Worm (Caenorhabditis elegans) whole organism, early embryonic: ENCODE results near the gene srh-68.

Experiments
- B0310.2 ChIP-seq: sonication (generic microtip); optimal IDR thresholded peaks from 2 replicates; lab custom pipeline; 2016; ENCODE audit warnings: mild to moderate bottlenecking, missing genetic modification characterization, missing compliant biosample characterization
- F13C5.2 ChIP-seq: sonication (generic microtip); optimal IDR thresholded peaks from 2 replicates; lab custom pipeline; 2017; ENCODE audit warnings: mild to moderate bottlenecking, missing genetic modification characterization, inconsistent platforms, missing compliant biosample characterization
- aly-1 ChIP-seq: sonication (generic microtip); optimal IDR thresholded peaks from 2 replicates; lab custom pipeline; 2016; ENCODE audit warnings: missing genetic modification characterization, missing compliant biosample characterization
- ama-1 ChIP-seq: fragments of 150-350 bp; optimal IDR thresholded peaks from 2 replicates; lab custom pipeline; 2014
- ceh-13 ChIP-seq: fragments of 200-800 bp; sonication (Bioruptor generic); optimal IDR thresholded peaks from 2 replicates; lab custom pipeline; 2018; ENCODE audit warnings: mild to moderate bottlenecking, missing genetic modification characterization, missing compliant biosample characterization
- ceh-36 ChIP-seq: sonication (generic microtip); optimal IDR thresholded peaks from 2 replicates; lab custom pipeline; 2016; ENCODE audit warnings: missing genetic modification characterization, inconsistent platforms, missing compliant biosample characterization
- ets-7 ChIP-seq: sonication (generic microtip); optimal IDR thresholded peaks from 2 replicates; lab custom pipeline; 2016; ENCODE audit warnings: missing genotype, missing genetic modification characterization, missing compliant biosample characterization
- flt-1 ChIP-seq: fragments of 200-800 bp; sonication (Bioruptor generic); IDR thresholded peaks from 2 replicates; pipeline ENCODE4 v1.3.6; 2022; ENCODE audit warnings: missing genetic modification characterization, missing compliant biosample characterization
- hmbx-1 ChIP-seq: sonication (generic microtip); optimal IDR thresholded peaks from 2 replicates; lab custom pipeline; 2016; ENCODE audit warnings: mild to moderate bottlenecking, missing genetic modification characterization, missing compliant biosample characterization
- hmg-4 ChIP-seq: fragments of 200-800 bp; sonication (Bioruptor generic); optimal IDR thresholded peaks from 2 replicates; lab custom pipeline; 2018; ENCODE audit warnings: mild to moderate bottlenecking, missing genetic modification characterization, missing compliant biosample characterization
- hnd-1 ChIP-seq: sonication (generic microtip); optimal IDR thresholded peaks from 2 replicates; lab custom pipeline; 2016; ENCODE audit warnings: missing genetic modification characterization, missing compliant biosample characterization
- pes-1 ChIP-seq: fragments of 200-800 bp; sonication (Bioruptor generic); IDR thresholded peaks from 2 replicates; pipeline ENCODE4 v1.3.6; 2022; ENCODE audit warnings: missing genetic modification reagents, missing genetic modification characterization, missing compliant biosample characterization
- scrt-1 ChIP-seq: fragments of 200-800 bp; sonication (Bioruptor generic); IDR thresholded peaks from 2 replicates; pipeline ENCODE4 v1.3.6; 2022; ENCODE audit warnings: missing genetic modification characterization, missing compliant biosample characterization
- sea-1 ChIP-seq: fragments of 200-800 bp; sonication (Bioruptor generic); conservative IDR thresholded peaks from 2 replicates; pipeline ENCODE4 v1.3.6; 2022; ENCODE audit warnings: missing genetic modification characterization, missing compliant biosample characterization
- tbx-11 ChIP-seq: fragments of 200-800 bp; sonication (Bioruptor generic); IDR thresholded peaks from 2 replicates; pipeline ENCODE4 v1.3.6; 2022; ENCODE audit warnings: missing genetic modification characterization, missing compliant biosample characterization
- tbx-37 ChIP-seq: fragments of 200-800 bp; sonication (Bioruptor generic); conservative IDR thresholded peaks from 2 replicates; pipeline ENCODE4 v1.3.6; 2022; ENCODE audit warnings: missing genetic modification reagents, missing genetic modification characterization, missing compliant biosample characterization
- tra-4 ChIP-seq: sonication (generic microtip); optimal IDR thresholded peaks from 2 replicates; lab custom pipeline; 2017; ENCODE audit warnings: missing genetic modification characterization, missing compliant biosample characterization

Gene srh-68

DNA sequence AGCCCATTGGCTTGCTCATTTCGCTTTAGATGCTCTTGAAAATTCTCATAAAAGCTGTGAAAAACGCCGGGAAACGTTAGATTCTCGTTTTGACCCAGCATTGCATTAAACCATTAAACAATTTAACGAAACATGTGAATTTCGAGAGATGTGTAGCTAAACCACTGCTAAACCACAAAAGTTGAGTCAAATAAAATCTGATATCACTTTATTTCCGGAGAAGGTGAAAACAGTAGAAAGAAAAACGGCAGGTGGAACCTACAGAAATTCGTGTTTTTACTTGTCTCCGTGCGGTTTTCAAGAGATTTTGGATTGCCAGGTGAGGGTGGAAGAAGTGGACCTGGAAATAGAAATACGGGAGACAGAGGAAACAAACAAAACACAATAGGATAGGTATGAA is 37.4 kb downstream of the srh-68 start, which contains the start of gene F49C5.9:
TSS of gene F49C5.9 (minus strand) at position 101 of the 400 bp plus-strand sequence.
- TF ChIP-seq ceh-13 (GFP tag; lab: Kevin White, UChicago) (no peak), flt-1 (GFP tag; lab: Robert Waterston, UW) (no peak), ets-7 (tag; lab: Kevin White, UChicago) (no peak), B0310.2 (tag; lab: Kevin White, UChicago) (no peak), sea-1 (GFP tag; lab: Robert Waterston, UW) (no peak), F13C5.2 (no peak), aly-1 (tag; lab: Kevin White, UChicago) (no peak), ama-1 (no peak)

DNA sequence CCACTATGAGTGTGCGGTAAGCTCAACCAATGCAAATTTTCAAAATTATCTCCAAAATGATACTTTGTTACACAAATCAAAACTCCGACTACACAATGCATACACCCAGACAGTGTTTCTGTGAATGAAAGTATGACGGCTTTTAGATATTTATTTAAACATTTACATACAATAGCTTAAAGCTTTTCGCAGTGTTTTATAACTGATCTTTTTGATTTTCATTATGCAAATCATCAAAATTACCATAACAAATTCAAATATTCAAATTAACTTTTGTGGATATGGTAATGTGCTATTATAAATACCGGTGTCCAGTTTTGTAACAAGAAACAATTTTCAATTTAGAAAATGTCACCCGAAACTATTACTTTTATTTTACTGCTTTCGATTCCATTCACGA is 39.3 kb downstream of the srh-68 start, which contains the start of the genes F49C5.5 and F49C5.10:
TSS of gene F49C5.5 (minus strand) at position 101 of the 400 bp plus-strand sequence.
TSS of gene F49C5.10 (plus strand) at position 344 of the 400 bp plus-strand sequence.
- no peak for TF ChIP-seq tbx-11 (GFP tag; lab: Robert Waterston, UW)
- no peak for TF ChIP-seq aly-1 (tag; lab: Kevin White, UChicago)
- TF ChIP-seq B0310.2 (tag; lab: Kevin White, UChicago) = no peak
- no peak for TF ChIP-seq flt-1 (GFP tag; lab: Robert Waterston, UW)
- TF ChIP-seq tbx-37 = no peak
- TF ChIP-seq ceh-13 (GFP tag; lab: Kevin White, UChicago) = no peak

DNA sequence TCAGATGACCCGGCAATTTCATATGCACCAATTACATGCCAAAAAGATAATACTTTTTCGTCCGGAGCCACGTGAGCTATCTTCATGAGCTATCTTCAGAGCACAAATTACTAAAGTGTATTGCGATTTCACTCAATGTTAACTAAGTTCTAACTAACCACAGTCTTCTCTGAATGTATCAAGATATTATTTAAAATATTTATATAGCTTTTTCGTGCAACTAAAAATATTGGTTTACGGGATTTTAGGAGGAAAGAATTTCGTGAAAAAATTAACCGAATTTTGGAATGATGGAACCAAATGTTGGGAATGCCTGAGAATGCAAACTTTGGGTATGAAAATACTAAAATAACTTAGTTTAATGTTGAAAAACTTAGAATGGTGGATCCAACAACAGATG is 40.4 kb downstream of the srh-68 start, which contains the start of gene F49C5.16:
TSS of gene F49C5.16 (plus strand) at position 301 of the 400 bp plus-strand sequence.
- no peak for TF ChIP-seq ceh-36 (tag; lab: Kevin White, UChicago)
- no peak for TF ChIP-seq tbx-37
- TF ChIP-seq pes-1 = no peak
- TF ChIP-seq hnd-1 (tag; lab: Kevin White, UChicago) = no peak
- TF ChIP-seq sea-1 (GFP tag; lab: Robert Waterston, UW) = no peak
- no peak for TF ChIP-seq aly-1 (tag; lab: Kevin White, UChicago)
- no peak for TF ChIP-seq B0310.2 (tag; lab: Kevin White, UChicago)
- TF ChIP-seq F13C5.2 = no peak
- no peak for TF ChIP-seq scrt-1 (GFP tag; lab: Robert Waterston, UW)
- TF ChIP-seq ama-1 = no peak
- TF ChIP-seq ets-7 (tag; lab: Kevin White, UChicago) = no peak
- no peak for TF ChIP-seq hmg-4 (GFP tag; lab: Kevin White, UChicago)

DNA sequence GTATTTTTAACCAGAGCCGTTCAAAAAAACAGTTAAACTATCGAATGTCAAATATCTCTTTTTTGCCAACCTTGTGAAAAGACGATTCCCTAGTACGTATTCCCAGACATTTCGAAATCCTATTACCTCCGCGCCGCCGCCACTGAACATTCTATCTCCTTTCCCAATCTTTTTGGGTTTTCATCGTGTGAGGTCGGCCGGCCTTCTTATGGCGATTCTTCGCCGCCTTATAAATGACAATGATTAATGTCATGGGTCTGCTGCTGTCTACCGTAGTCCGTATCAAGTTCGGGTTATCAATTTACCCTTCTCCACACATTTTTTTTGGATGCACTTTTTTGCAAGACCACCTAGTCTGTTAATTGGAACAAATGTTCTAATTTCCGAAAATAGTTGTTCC is 42.5 kb downstream of the srh-68 start:
- TF ChIP-seq B0310.2 (tag; lab: Kevin White, UChicago) (no peak), ceh-36 (tag; lab: Kevin White, UChicago) (no peak)

DNA sequence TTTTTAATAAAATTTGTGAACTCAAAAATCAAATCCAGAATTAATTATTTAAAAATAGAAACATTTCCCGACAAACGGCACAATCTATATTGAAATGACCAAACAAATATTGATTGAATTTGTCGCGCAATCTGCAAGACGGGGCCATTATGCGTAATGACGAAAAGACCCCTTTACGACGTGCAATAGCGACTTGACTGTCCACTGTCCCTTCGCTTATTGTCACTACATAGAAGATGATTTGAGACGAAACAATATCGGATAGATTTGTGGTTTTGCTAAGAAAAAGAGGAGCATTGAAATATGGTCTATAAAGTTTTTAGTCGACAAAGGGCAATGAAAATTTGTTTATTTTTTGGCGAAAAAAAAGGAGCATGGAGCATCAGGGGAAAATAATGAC is 43.8 kb downstream of the srh-68 start:
- TF ChIP-seq tbx-37 (no peak), tbx-11 (GFP tag; lab: Robert Waterston, UW) (no peak), aly-1 (tag; lab: Kevin White, UChicago) (no peak), F13C5.2 (no peak), ama-1 (no peak), flt-1 (GFP tag; lab: Robert Waterston, UW) (no peak), hmbx-1 (tag; lab: Kevin White, UChicago) (no peak)

DNA sequence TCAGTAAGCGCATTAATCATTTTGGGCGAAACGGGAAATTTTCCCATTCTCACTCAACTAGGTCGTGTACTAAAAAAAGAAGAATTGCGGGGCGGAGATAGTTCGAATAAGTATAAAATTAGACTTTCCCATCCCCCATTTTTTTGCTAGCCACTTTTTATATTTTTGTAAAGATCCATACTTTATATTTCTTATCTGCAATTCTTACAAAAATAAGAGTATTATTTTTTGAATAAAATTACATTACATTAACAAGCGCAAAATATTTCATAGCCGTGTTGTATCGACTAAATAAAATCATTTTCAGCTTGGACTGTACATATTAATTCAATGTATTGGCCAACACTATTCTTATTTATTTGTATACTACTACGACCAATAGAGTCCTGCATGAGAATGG is 48.4 kb downstream of the srh-68 start, which contains the start of gene F49C5.11:
TSS of gene F49C5.11 (plus strand) at position 301 of the 400 bp plus-strand sequence.
- TF ChIP-seq ceh-13 (GFP tag; lab: Kevin White, UChicago) (no peak), ama-1 (no peak), B0310.2 (tag; lab: Kevin White, UChicago) (no peak), ceh-36 (tag; lab: Kevin White, UChicago) (no peak), flt-1 (GFP tag; lab: Robert Waterston, UW) (no peak), sea-1 (GFP tag; lab: Robert Waterston, UW) (no peak), tra-4 (tag; lab: Kevin White, UChicago) (no peak), hmbx-1 (tag; lab: Kevin White, UChicago) (no peak), tbx-37 (no peak), pes-1 (no peak), tbx-11 (GFP tag; lab: Robert Waterston, UW) (no peak)
